Fruit fly (Drosophila melanogaster): ENCODE data around the gene side-VII.

DNA sequence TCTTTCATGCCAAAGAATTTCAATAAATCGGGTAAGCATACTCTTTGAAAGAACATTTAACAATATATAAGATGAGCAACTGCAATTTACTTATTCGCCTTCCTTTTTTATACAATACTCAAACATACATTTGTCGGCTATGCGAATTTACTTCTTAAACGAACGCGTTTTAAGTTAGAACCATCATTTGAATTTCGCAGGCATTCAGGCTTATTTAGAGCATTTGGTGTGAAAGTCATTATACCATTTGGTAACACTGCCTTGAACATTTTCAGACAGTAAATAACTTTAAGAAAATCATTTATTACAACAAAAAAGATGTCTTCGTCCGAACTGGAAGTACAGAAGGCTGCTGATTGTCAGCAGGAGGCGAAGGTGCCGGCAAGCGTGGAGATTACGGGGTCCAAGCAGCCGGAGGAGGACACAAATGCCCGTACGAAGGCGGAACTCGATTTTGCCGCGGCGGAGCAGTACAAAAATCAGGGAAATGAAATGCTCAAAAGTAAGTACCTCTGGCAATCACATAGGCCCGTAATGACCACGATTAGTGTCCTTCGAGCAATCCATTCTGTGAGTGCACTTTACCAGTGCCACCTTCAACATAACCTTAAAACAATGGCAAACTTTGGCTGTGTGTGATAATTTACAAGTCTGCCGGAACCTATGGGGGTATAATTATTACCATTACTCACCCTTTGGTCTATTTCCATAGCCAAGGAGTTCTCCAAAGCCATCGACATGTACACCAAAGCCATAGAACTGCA lies 8.3 kb upstream of the side-VII start:
- TF ChIP-seq Hr96 (GFP tag; optimal IDR thresholded peaks at IDR 0.05) = no peak
- TF ChIP-seq cnc (optimal IDR thresholded peaks at IDR 0.05) = no peak
- TF ChIP-seq CG33017 (tag; optimal IDR thresholded peaks at IDR 0.05) = no peak
- TF ChIP-seq CG5204 (GFP tag; optimal IDR thresholded peaks at IDR 0.05) = no peak
- TF ChIP-seq kay (GFP tag; ENCODE audit: borderline replicate concordance) = no peak
- no peak for TF ChIP-seq Mnt (GFP tag; optimal IDR thresholded peaks at IDR 0.05)
- no peak for TF ChIP-seq Clk (GFP tag; optimal IDR thresholded peaks at IDR 0.05)
- TF ChIP-seq toe (GFP tag; optimal IDR thresholded peaks at IDR 0.05) = no peak
- no peak for TF ChIP-seq tj (GFP tag; optimal IDR thresholded peaks at IDR 0.05)
- TF ChIP-seq CG11617 (GFP tag; optimal IDR thresholded peaks at IDR 0.05) = no peak
- no peak for TF ChIP-seq ovo (GFP tag; optimal IDR thresholded peaks at IDR 0.05)
- no peak for TF ChIP-seq CG12768 (GFP tag; optimal IDR thresholded peaks at IDR 0.05)
